Worm (Caenorhabditis elegans) whole organism, L4 larva: Measurements from ENCODE around the gene B0284.3.

Source experiments
- R02D3.7 ChIP-seq: fragments of 150-350 bp; sonication (generic microtip); optimal IDR thresholded peaks from 3 replicates; lab custom pipeline; 2014; ENCODE audit warnings: missing biosample characterization, missing genetic modification characterization
- aly-2 ChIP-seq: sonication (generic microtip); optimal IDR thresholded peaks from 2 replicates; lab custom pipeline; 2018; ENCODE audit warnings: missing biosample characterization, missing genetic modification characterization
- ceh-82 ChIP-seq: sonication (generic microtip); optimal IDR thresholded peaks from 2 replicates; lab custom pipeline; 2017; ENCODE audit warnings: missing biosample characterization, missing genetic modification characterization
- ces-1 ChIP-seq: fragments of 150-350 bp; sonication (generic microtip); optimal IDR thresholded peaks from 4 replicates; lab custom pipeline; 2014; ENCODE audit warnings: missing biosample characterization, missing genetic modification reagents, missing genetic modification characterization
- egl-27 ChIP-seq: sonication (generic microtip); optimal IDR thresholded peaks from 3 replicates; lab custom pipeline; 2017; ENCODE audit warnings: missing biosample characterization, missing genetic modification reagents, missing genetic modification characterization
- lin-1 ChIP-seq: fragments of 200-800 bp; sonication (Bioruptor generic); IDR thresholded peaks from 2 replicates; pipeline ENCODE4 v1.3.6; 2022; ENCODE audit warnings: missing genetic modification reagents, missing genetic modification characterization, missing compliant biosample characterization
- lin-39 ChIP-seq: fragments of 150-350 bp; optimal IDR thresholded peaks from 2 replicates; lab custom pipeline; 2014; ENCODE audit warnings: missing biosample characterization, missing genetic modification reagents, missing genetic modification characterization
- lsy-2 ChIP-seq, 2 experiments: fragments of 150-350 bp in 1 of 2; sonication (generic microtip) in 1 of 2; optimal IDR thresholded peaks; 2 replicates each; lab custom pipeline; 2014 to 2017; ENCODE audit warnings: missing biosample characterization in 2 of 2, missing genetic modification characterization in 2 of 2
- skn-1 ChIP-seq: fragments of 150-350 bp; optimal IDR thresholded peaks from 2 replicates; lab custom pipeline; 2014; ENCODE audit warnings: missing biosample characterization, missing genetic modification characterization
- ztf-11 ChIP-seq: fragments of 150-350 bp; optimal IDR thresholded peaks from 2 replicates; lab custom pipeline; 2014; ENCODE audit warnings: missing biosample characterization, missing genetic modification characterization

DNA sequence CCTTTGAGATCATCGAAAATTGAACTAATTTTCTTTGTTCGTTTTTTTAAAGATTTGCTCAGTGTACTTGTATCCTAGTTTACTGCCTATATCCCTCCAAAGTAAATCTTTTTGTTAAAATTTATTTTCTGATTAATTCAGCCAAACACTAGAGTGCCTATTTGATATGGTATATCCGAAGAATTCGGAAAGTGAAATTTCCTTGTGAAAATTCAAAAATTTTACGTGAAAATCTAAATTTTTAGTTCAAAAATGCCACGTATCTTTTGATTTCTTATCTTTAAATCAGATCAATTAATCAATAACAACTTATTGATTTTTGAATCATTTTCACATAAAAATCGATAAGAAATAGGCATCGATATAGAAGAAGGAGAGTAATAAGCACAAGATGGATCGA, 18.8 kb upstream of the B0284.3 start, which contains the start of gene R07E5.6:
- no peak for TF ChIP-seq skn-1 (tag; lab: Kevin White, UChicago)
- no peak for TF ChIP-seq aly-2
- no peak for TF ChIP-seq egl-27 (tag; lab: Kevin White, UChicago)
- no peak for TF ChIP-seq lin-1
- TF ChIP-seq ceh-82 (tag; lab: Kevin White, UChicago): no peak
- no peak for TF ChIP-seq ces-1
- TF ChIP-seq R02D3.7: no peak
- no peak for TF ChIP-seq ztf-11 (tag; lab: Kevin White, UChicago)
- TF ChIP-seq lin-39 (tag; lab: Kevin White, UChicago): no peak
- TF ChIP-seq lsy-2 (tag; optimal IDR thresholded peaks at IDR 0.05; lab: Kevin White, UChicago): no peak
